Fruit fly (Drosophila melanogaster) whole organism, pupa: ENCODE data around the gene Atpalpha.

Experiments
- CG15710 ChIP-seq: fragments of 200-800 bp; sonication (Bioruptor generic); optimal IDR thresholded peaks from 2 replicates; lab custom pipeline; 2018; ENCODE audit warnings: missing biosample characterization, mild to moderate bottlenecking, missing genetic modification characterization, moderate library complexity
- CG32121 ChIP-seq: fragments of 200-800 bp; sonication (Bioruptor generic); IDR thresholded peaks from 2 replicates; pipeline ENCODE4 v1.3.6; 2022; ENCODE audit warnings: missing biosample characterization, missing genetic modification characterization
- CG34367 ChIP-seq: fragments of 200-800 bp; sonication (Bioruptor generic); optimal IDR thresholded peaks from 2 replicates; lab custom pipeline; 2018; ENCODE audit warnings: missing biosample characterization, mild to moderate bottlenecking, missing genetic modification characterization
- CG8159 ChIP-seq: fragments of 200-800 bp; sonication (Bioruptor generic); optimal IDR thresholded peaks from 3 replicates; lab custom pipeline; 2018; ENCODE audit warnings: missing biosample characterization, mild to moderate bottlenecking, missing genetic modification characterization, moderate library complexity
- CG9948 ChIP-seq: fragments of 200-800 bp; sonication (Bioruptor generic); optimal IDR thresholded peaks from 2 replicates; lab custom pipeline; 2018; ENCODE audit warnings: missing biosample characterization, mild to moderate bottlenecking, missing genetic modification characterization, moderate library complexity
- EcR ChIP-seq: fragments of 200-800 bp; sonication (Bioruptor generic); optimal IDR thresholded peaks from 3 replicates; lab custom pipeline; 2019; ENCODE audit warnings: missing biosample characterization, missing genetic modification characterization, mild to moderate bottlenecking, moderate library complexity, missing genetic modification reagents
- Pif1A ChIP-seq: fragments of 200-800 bp; sonication (Bioruptor generic); optimal IDR thresholded peaks from 3 replicates; lab custom pipeline; 2016; ENCODE audit warnings: missing biosample characterization, missing genetic modification characterization
- Snoo ChIP-seq: fragments of 200-800 bp; sonication (Bioruptor generic); optimal IDR thresholded peaks from 3 replicates; lab custom pipeline; 2017; ENCODE audit warnings: missing biosample characterization, mild to moderate bottlenecking, missing genetic modification characterization, inconsistent platforms

DNA sequence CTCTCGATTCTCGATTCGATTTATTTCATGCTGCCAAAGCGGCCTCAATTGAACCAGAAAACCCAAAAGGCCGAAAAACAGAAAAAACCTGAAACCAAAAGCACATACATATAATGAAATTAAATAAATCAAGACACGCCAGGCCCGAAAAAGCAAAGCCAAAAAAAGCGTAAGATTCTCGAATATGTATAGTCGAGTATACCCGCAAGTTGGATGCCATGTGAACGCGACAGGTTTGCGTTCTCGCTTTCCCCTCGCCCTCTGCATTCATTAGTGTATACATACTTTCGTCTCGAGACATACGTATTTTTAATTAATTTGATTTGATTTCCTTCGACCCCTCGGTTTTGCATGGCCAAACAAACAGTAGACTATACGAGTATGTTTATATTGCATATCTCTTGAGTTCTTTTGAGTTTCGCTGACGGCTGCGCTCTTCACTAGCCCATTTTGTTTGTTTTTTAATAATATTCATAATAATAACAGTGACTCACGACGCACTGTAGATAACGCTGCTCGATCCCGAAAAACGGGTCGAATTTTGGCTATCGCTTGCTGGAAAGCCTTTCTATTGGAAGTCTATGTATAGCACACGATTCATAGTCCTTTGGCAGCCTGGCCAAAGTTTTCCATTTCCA, 12.5 kb downstream of the Atpalpha start:
- TF ChIP-seq CG32121 (no peak), CG9948 (tag; lab: Kevin White, UChicago) (no peak), Snoo (tag; lab: Kevin White, UChicago) (no peak), EcR (GFP tag; lab: Kevin White, UChicago) (no peak), Pif1A (GFP tag; lab: Kevin White, UChicago) (no peak), CG34367 (tag; lab: Kevin White, UChicago) (no peak), CG15710 (tag; lab: Kevin White, UChicago) (no peak), CG8159 (no peak)
